Worm (Caenorhabditis elegans) whole organism, midembryonic: ENCODE results near the gene Y24F12A.1.

Source experiments
- T22C8.4 ChIP-seq: fragments of 200-800 bp; sonication (Bioruptor generic); IDR thresholded peaks from 2 replicates; pipeline ENCODE4 v1.3.6; 2022; ENCODE audit warnings: missing genetic modification characterization, missing compliant biosample characterization
- cog-1 ChIP-seq: sonication (generic microtip); optimal IDR thresholded peaks from 2 replicates; lab custom pipeline; 2016; ENCODE audit warnings: missing genetic modification characterization, missing compliant biosample characterization
- flt-1 ChIP-seq: fragments of 200-800 bp; sonication (Bioruptor generic); IDR thresholded peaks from 2 replicates; pipeline ENCODE4 v1.3.6; 2022; ENCODE audit warnings: missing genetic modification characterization, missing compliant biosample characterization
- klf-2 ChIP-seq: fragments of 200-800 bp; sonication (Bioruptor generic); conservative IDR thresholded peaks from 2 replicates; pipeline ENCODE4 v1.3.6; 2022; ENCODE audit warnings: missing genetic modification reagents, missing genetic modification characterization, missing compliant biosample characterization
- med-1 ChIP-seq: sonication (generic microtip); optimal IDR thresholded peaks from 2 replicates; lab custom pipeline; 2017; ENCODE audit warnings: missing genetic modification characterization, mild to moderate bottlenecking, missing compliant biosample characterization, antibody characterized with exemption, missing genetic modification reagents; ENCODE audit not compliant: insufficient read depth
- ztf-23 ChIP-seq: fragments of 200-800 bp; sonication (Bioruptor generic); IDR thresholded peaks from 2 replicates; pipeline ENCODE4 v1.3.6; 2022; ENCODE audit warnings: missing genetic modification reagents, missing genetic modification characterization, missing compliant biosample characterization
- ztf-29 ChIP-seq: fragments of 200-800 bp; sonication (Bioruptor generic); IDR thresholded peaks from 2 replicates; pipeline ENCODE4 v1.3.6; 2022; ENCODE audit warnings: missing genetic modification reagents, missing genetic modification characterization, missing compliant biosample characterization

DNA sequence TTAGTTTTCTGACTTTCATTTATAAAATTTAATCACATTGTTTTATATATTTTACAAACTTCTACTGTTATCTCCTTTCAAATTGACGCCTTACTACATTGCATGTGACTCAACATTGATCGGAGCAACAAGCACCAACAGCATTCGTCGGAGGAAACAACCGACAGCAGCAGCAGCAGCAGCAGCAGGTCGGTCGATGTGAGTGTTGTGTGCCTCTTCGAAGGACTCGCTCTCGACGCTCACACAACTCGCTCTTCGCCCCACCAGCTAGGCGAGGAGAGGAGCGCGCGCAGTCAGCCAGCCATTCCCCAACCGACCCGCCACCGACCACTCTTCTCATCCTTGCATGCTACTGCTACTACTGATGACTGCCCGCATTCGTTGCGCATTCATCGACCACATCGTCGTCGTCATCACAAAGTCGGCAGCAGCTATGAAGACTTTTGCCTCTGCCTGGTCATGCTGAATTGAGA is 21.1 kb upstream of the Y24F12A.1 start, which contains the start of gene F12F6.1:
- no peak for TF ChIP-seq flt-1
- TF ChIP-seq T22C8.4: no peak; the same call in 1 of the 2 replicates
- TF ChIP-seq klf-2 (GFP tag; lab: Robert Waterston, UW): no peak
- no peak for TF ChIP-seq med-1 (GFP tag; lab: Kevin White, UChicago)
- TF ChIP-seq ztf-29 (GFP tag; lab: Robert Waterston, UW): no peak
- no peak for TF ChIP-seq ztf-23
- no peak for TF ChIP-seq cog-1 (tag; lab: Kevin White, UChicago)
